Fruit fly (Drosophila melanogaster) whole organism, embryonic: Measurements from ENCODE around the gene GluProRS.
A peak's percentile ranks its signal among the peaks of the same experiment; 100 is the strongest.

Experiments used
- Atf3 ChIP-seq: fragments of 200-800 bp; sonication (Bioruptor generic); optimal IDR thresholded peaks from 3 replicates; lab custom pipeline; 2016; ENCODE audit warnings: missing biosample characterization, missing genetic modification characterization
- CG11456 ChIP-seq: fragments of 200-800 bp; sonication (Bioruptor generic); IDR thresholded peaks from 3 replicates; pipeline ENCODE4 v1.3.6; 2022; ENCODE audit warnings: missing biosample characterization, missing genetic modification characterization
- CG12942 ChIP-seq: fragments of 200-800 bp; sonication (Bioruptor generic); optimal IDR thresholded peaks from 3 replicates; lab custom pipeline; 2016; ENCODE audit warnings: missing biosample characterization, missing genetic modification characterization
- CG13894 ChIP-seq: fragments of 200-800 bp; sonication (Bioruptor generic); optimal IDR thresholded peaks from 3 replicates; lab custom pipeline; 2018; ENCODE audit warnings: missing biosample characterization, mild to moderate bottlenecking, missing genetic modification characterization, moderate library complexity
- CG17359 ChIP-seq: fragments of 200-800 bp; sonication (Bioruptor generic); optimal IDR thresholded peaks from 3 replicates; lab custom pipeline; 2018; ENCODE audit warnings: missing biosample characterization, mild to moderate bottlenecking, missing genetic modification characterization, moderate library complexity
- CG31224 ChIP-seq: fragments of 200-800 bp; sonication (Bioruptor generic); IDR thresholded peaks from 2 replicates; pipeline ENCODE4 v1.3.6; 2022; ENCODE audit warnings: missing biosample characterization, missing genetic modification characterization
- CG34224 ChIP-seq: fragments of 200-800 bp; sonication (Bioruptor generic); IDR thresholded peaks from 3 replicates; pipeline ENCODE4 v1.3.6; 2022; ENCODE audit warnings: missing biosample characterization, missing genetic modification characterization; ENCODE audit not compliant: partially characterized antibody
- CG34422 ChIP-seq: fragments of 200-800 bp; sonication (Bioruptor generic); IDR thresholded peaks from 3 replicates; pipeline ENCODE4 v1.3.6; 2022; ENCODE audit warnings: missing biosample characterization, missing genetic modification characterization
- CG3838 ChIP-seq: fragments of 200-800 bp; sonication (Bioruptor generic); optimal IDR thresholded peaks from 3 replicates; lab custom pipeline; 2016; ENCODE audit warnings: missing biosample characterization, missing genetic modification characterization
- CG3995 ChIP-seq: fragments of 200-800 bp; sonication (Bioruptor generic); optimal IDR thresholded peaks from 3 replicates; lab custom pipeline; 2016; ENCODE audit warnings: missing biosample characterization, missing genetic modification characterization
- CG4404 ChIP-seq: fragments of 200-800 bp; sonication (Bioruptor generic); IDR thresholded peaks from 2 replicates; pipeline ENCODE4 v1.3.6; 2022; ENCODE audit warnings: missing biosample characterization, missing genetic modification characterization
- CG6689 ChIP-seq: fragments of 200-800 bp; sonication (Bioruptor generic); IDR thresholded peaks from 2 replicates; pipeline ENCODE4 v1.3.6; 2022; ENCODE audit warnings: missing biosample characterization, missing genetic modification characterization
- CG7357 ChIP-seq: fragments of 200-800 bp; sonication (Bioruptor generic); IDR thresholded peaks from 3 replicates; pipeline ENCODE4 v1.3.6; 2022; ENCODE audit warnings: missing biosample characterization, missing genetic modification characterization
- D ChIP-seq, 2 experiments: fragments of 200-800 bp in 1 of 2; fragments of >200 bp in 1 of 2; sonication (Bioruptor generic) in 1 of 2; optimal IDR thresholded peaks; 2 replicates in 1 of 2; 3 replicates in 1 of 2; lab custom pipeline; 2017; ENCODE audit warnings: mild to moderate bottlenecking in 1 of 2, missing biosample characterization in 1 of 2, missing genetic modification characterization in 1 of 2, missing genetic modification reagents in 1 of 2
- Dip3 ChIP-seq: fragments of 200-800 bp; sonication (Bioruptor generic); optimal IDR thresholded peaks from 3 replicates; lab custom pipeline; 2016; ENCODE audit warnings: missing biosample characterization, missing genetic modification characterization
- Dll ChIP-seq: fragments of 200-800 bp; sonication (Bioruptor generic); IDR thresholded peaks from 4 replicates; pipeline ENCODE4 v1.3.6; 2022; ENCODE audit warnings: missing biosample characterization, missing genetic modification characterization; ENCODE audit not compliant: partially characterized antibody
- Doc3 ChIP-seq: fragments of 200-800 bp; sonication (Bioruptor generic); IDR thresholded peaks from 3 replicates; pipeline ENCODE4 v1.3.6; 2022; ENCODE audit warnings: missing biosample characterization, missing genetic modification characterization; ENCODE audit not compliant: partially characterized antibody
- Dref ChIP-seq: fragments of 200-800 bp; sonication (Bioruptor generic); IDR thresholded peaks from 2 replicates; pipeline ENCODE4 v1.3.6; 2022; ENCODE audit warnings: missing biosample characterization, missing genetic modification characterization
- Drgx ChIP-seq: fragments of 200-800 bp; sonication (Bioruptor generic); IDR thresholded peaks from 2 replicates; pipeline ENCODE4 v1.3.6; 2022; ENCODE audit warnings: missing biosample characterization, missing genetic modification characterization
- E2f1 ChIP-seq: fragments of 200-800 bp; sonication (Bioruptor generic); IDR thresholded peaks from 2 replicates; pipeline ENCODE4 v1.3.6; 2022; ENCODE audit warnings: missing biosample characterization, missing genetic modification characterization
- Fer3 ChIP-seq: fragments of 200-800 bp; sonication (Bioruptor generic); optimal IDR thresholded peaks from 2 replicates; lab custom pipeline; 2018; ENCODE audit warnings: missing biosample characterization, mild to moderate bottlenecking, missing genetic modification characterization, moderate library complexity
- H15 ChIP-seq: fragments of 200-800 bp; sonication (Bioruptor generic); IDR thresholded peaks from 3 replicates; pipeline ENCODE4 v1.3.6; 2022; ENCODE audit warnings: missing biosample characterization, missing genetic modification characterization
- HLH54F ChIP-seq: fragments of 200-800 bp; sonication (Bioruptor generic); optimal IDR thresholded peaks from 3 replicates; lab custom pipeline; 2016; ENCODE audit warnings: missing biosample characterization, missing genetic modification characterization
- Hmr ChIP-seq: fragments of 200-800 bp; sonication (Bioruptor generic); optimal IDR thresholded peaks from 3 replicates; lab custom pipeline; 2017; ENCODE audit warnings: mild to moderate bottlenecking, missing biosample characterization, missing genetic modification reagents, missing genetic modification characterization
- Hr39 ChIP-seq: fragments of >200 bp; optimal IDR thresholded peaks from 2 replicates; lab custom pipeline; 2017
- Nf-YB ChIP-seq: fragments of 200-800 bp; sonication (Bioruptor generic); optimal IDR thresholded peaks from 3 replicates; lab custom pipeline; 2019; ENCODE audit warnings: missing biosample characterization, mild to moderate bottlenecking, missing genetic modification characterization, moderate library complexity
- Side ChIP-seq: fragments of 200-800 bp; sonication (Bioruptor generic); optimal IDR thresholded peaks from 2 replicates; lab custom pipeline; 2016; ENCODE audit warnings: missing biosample characterization, missing genetic modification characterization
- Taf1 ChIP-seq: fragments of 200-800 bp; sonication (Bioruptor generic); IDR thresholded peaks from 2 replicates; pipeline ENCODE4 v1.3.6; 2022; ENCODE audit warnings: missing biosample characterization, missing genetic modification characterization
- amos ChIP-seq: fragments of 200-800 bp; sonication (Bioruptor generic); IDR thresholded peaks from 2 replicates; pipeline ENCODE4 v1.3.6; 2022; ENCODE audit warnings: missing biosample characterization, missing genetic modification characterization; ENCODE audit not compliant: partially characterized antibody
- bcd ChIP-seq: fragments of 200-800 bp; sonication (Bioruptor generic); optimal IDR thresholded peaks from 2 replicates; lab custom pipeline; 2017; ENCODE audit warnings: missing biosample characterization, mild to moderate bottlenecking, missing genetic modification characterization
- bsh ChIP-seq, 2 experiments: fragments of 200-800 bp; sonication (Bioruptor generic); optimal IDR thresholded peaks; 2 replicates each; lab custom pipeline; 2017 to 2018; ENCODE audit warnings: mild to moderate bottlenecking in 2 of 2, missing biosample characterization in 2 of 2, missing genetic modification characterization in 2 of 2, moderate library complexity in 1 of 2
- crol ChIP-seq: fragments of 200-800 bp; sonication (Bioruptor generic); IDR thresholded peaks from 2 replicates; pipeline ENCODE4 v1.3.6; 2022; ENCODE audit warnings: missing biosample characterization, missing genetic modification characterization
- emc ChIP-seq: fragments of 200-800 bp; sonication (Bioruptor generic); optimal IDR thresholded peaks from 2 replicates; lab custom pipeline; 2016; ENCODE audit warnings: missing biosample characterization, missing genetic modification characterization
- en ChIP-seq: fragments of 200-800 bp; sonication (Bioruptor generic); optimal IDR thresholded peaks from 2 replicates; lab custom pipeline; 2016; ENCODE audit warnings: missing biosample characterization, missing genetic modification characterization
- fu2 ChIP-seq: fragments of 200-800 bp; sonication (Bioruptor generic); optimal IDR thresholded peaks from 2 replicates; lab custom pipeline; 2016; ENCODE audit warnings: missing biosample characterization, missing genetic modification characterization
- gcm ChIP-seq: fragments of 200-800 bp; sonication (Bioruptor generic); optimal IDR thresholded peaks from 2 replicates; lab custom pipeline; 2019; ENCODE audit warnings: missing biosample characterization, mild to moderate bottlenecking, missing genetic modification characterization, moderate library complexity
- gcm2 ChIP-seq: fragments of 200-800 bp; sonication (Bioruptor generic); optimal IDR thresholded peaks from 2 replicates; lab custom pipeline; 2016; ENCODE audit warnings: missing biosample characterization, missing genetic modification characterization
- grau ChIP-seq: fragments of 200-800 bp; optimal IDR thresholded peaks from 3 replicates; lab custom pipeline; 2019; ENCODE audit warnings: missing biosample characterization, mild to moderate bottlenecking, missing genetic modification characterization, moderate library complexity
- gsb ChIP-seq: fragments of 200-800 bp; sonication (Bioruptor generic); IDR thresholded peaks from 2 replicates; pipeline ENCODE4 v1.3.6; 2022; ENCODE audit warnings: missing biosample characterization, missing genetic modification characterization
- gsb-n ChIP-seq: fragments of 200-800 bp; sonication (Bioruptor generic); optimal IDR thresholded peaks from 3 replicates; lab custom pipeline; 2018; ENCODE audit warnings: missing biosample characterization, mild to moderate bottlenecking, missing genetic modification characterization
- knrl ChIP-seq: fragments of 200-800 bp; sonication (Bioruptor generic); IDR thresholded peaks from 3 replicates; pipeline ENCODE4 v1.3.6; 2022; ENCODE audit warnings: missing biosample characterization, missing genetic modification characterization; ENCODE audit not compliant: partially characterized antibody
- lilli ChIP-seq: fragments of 200-800 bp; sonication (Bioruptor generic); optimal IDR thresholded peaks from 3 replicates; lab custom pipeline; 2016; ENCODE audit warnings: missing biosample characterization, missing genetic modification characterization
- pita ChIP-seq: fragments of 200-800 bp; sonication (Bioruptor generic); optimal IDR thresholded peaks from 2 replicates; lab custom pipeline; 2017; ENCODE audit warnings: missing biosample characterization, mild to moderate bottlenecking, missing genetic modification characterization
- pum ChIP-seq: fragments of 200-800 bp; sonication (Bioruptor generic); optimal IDR thresholded peaks from 2 replicates; lab custom pipeline; 2016; ENCODE audit warnings: missing biosample characterization, missing genetic modification characterization
- sens ChIP-seq: fragments of 200-800 bp; sonication (Bioruptor generic); peaks from one replicate; lab custom pipeline; 2016; ENCODE audit warnings: missing biosample characterization, missing genetic modification characterization
- sisA ChIP-seq: fragments of 200-800 bp; sonication (Bioruptor generic); IDR thresholded peaks from 2 replicates; pipeline ENCODE4 v1.3.6; 2022; ENCODE audit warnings: missing biosample characterization, missing genetic modification characterization
- slbo ChIP-seq: fragments of 200-800 bp; sonication (Bioruptor generic); IDR thresholded peaks from 2 replicates; pipeline ENCODE4 v1.3.6; 2022; ENCODE audit warnings: missing biosample characterization, missing genetic modification characterization
- so ChIP-seq: fragments of 200-800 bp; sonication (Bioruptor generic); IDR thresholded peaks from 3 replicates; pipeline ENCODE4 v1.3.6; 2022; ENCODE audit warnings: missing biosample characterization, missing genetic modification characterization
- toy ChIP-seq: fragments of 200-800 bp; sonication (Bioruptor generic); IDR thresholded peaks from 2 replicates; pipeline ENCODE4 v1.3.6; 2022; ENCODE audit warnings: missing biosample characterization, missing genetic modification characterization
- ttk ChIP-seq: fragments of 200-800 bp; sonication (Bioruptor generic); IDR thresholded peaks from 2 replicates; pipeline ENCODE4 v2.1.2; 2022; ENCODE audit warnings: missing biosample characterization, missing genetic modification characterization
- unc-4 ChIP-seq: fragments of 200-800 bp; sonication (Bioruptor generic); IDR thresholded peaks from 2 replicates; pipeline ENCODE4 v1.3.6; 2022; ENCODE audit warnings: missing biosample characterization, missing genetic modification characterization; ENCODE audit not compliant: partially characterized antibody
- wor ChIP-seq: fragments of 200-800 bp; sonication (Bioruptor generic); IDR thresholded peaks from 2 replicates; pipeline ENCODE4 v1.3.6; 2022; ENCODE audit warnings: missing biosample characterization, missing genetic modification characterization

GluProRS gene

DNA sequence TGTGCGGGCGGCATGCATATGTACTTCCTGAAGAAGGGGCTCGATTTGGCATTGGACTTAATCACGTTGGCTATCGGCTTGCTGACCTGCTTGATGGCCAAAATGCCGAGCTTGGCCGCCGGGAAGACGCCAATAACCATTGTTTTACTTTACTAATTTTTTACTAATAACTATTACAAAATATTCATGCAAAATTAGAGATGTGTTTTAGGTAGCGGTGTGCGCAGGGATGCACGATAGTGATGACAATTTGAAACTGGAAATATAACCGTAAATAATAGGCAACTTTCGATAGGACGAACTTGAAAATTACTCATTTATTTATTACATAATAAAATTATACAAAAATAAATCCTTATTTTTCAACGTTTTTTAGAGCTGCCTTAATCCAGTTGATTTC, 30.8 kb downstream of the GluProRS start, which contains the start of gene CG13601 (continued):
- TF ChIP-seq Nf-YB (GFP tag; lab: Kevin White, UChicago): no peak
- no peak for TF ChIP-seq Hr39 (lab: Kevin White, UChicago)
- TF ChIP-seq Side (GFP tag; lab: Kevin White, UChicago): no peak
- peak; percentile 64; the same call in 2 of the 3 replicates for TF ChIP-seq CG11456
- TF ChIP-seq ttk (GFP tag; lab: Robert Waterston, UW): peak; percentile 38; the same call in 1 of the 2 replicates
- no peak for TF ChIP-seq CG3838 (GFP tag; lab: Kevin White, UChicago)
- TF ChIP-seq emc (GFP tag; lab: Kevin White, UChicago): no peak
- peak; percentile 55 for TF ChIP-seq sens (GFP tag; lab: Kevin White, UChicago)
- TF ChIP-seq CG6689: no peak
- no peak for TF ChIP-seq so
- no peak for TF ChIP-seq en (GFP tag; lab: Kevin White, UChicago)
- TF ChIP-seq Doc3: peak; percentile 87
- TF ChIP-seq E2f1 (GFP tag; lab: Robert Waterston, UW): no peak
- TF ChIP-seq D (optimal IDR thresholded peaks at IDR 0.05; lab: Kevin White, UChicago): no peak
- TF ChIP-seq D (GFP tag; optimal IDR thresholded peaks at IDR 0.05; lab: Kevin White, UChicago): no peak
- TF ChIP-seq grau (tag; lab: Kevin White, UChicago): peak; percentile 71
- no peak for TF ChIP-seq CG4404
- TF ChIP-seq slbo: peak; percentile 77
- TF ChIP-seq Dip3 (GFP tag; lab: Kevin White, UChicago): no peak
- TF ChIP-seq CG12942 (GFP tag; lab: Kevin White, UChicago): no peak
- TF ChIP-seq knrl (GFP tag; lab: Robert Waterston, UW): peak; percentile 84; the same call in 2 of the 3 replicates
- TF ChIP-seq Hmr (GFP tag; lab: Kevin White, UChicago): no peak
- TF ChIP-seq gcm (GFP tag; lab: Kevin White, UChicago): peak; percentile 4
- TF ChIP-seq gcm2 (GFP tag; lab: Kevin White, UChicago): no peak
- no peak for TF ChIP-seq Atf3
- TF ChIP-seq toy (GFP tag; lab: Robert Waterston, UW): no peak
- TF ChIP-seq Dref (GFP tag; lab: Robert Waterston, UW): peak; percentile 41; the same call in 1 of the 2 replicates
- TF ChIP-seq CG17359 (tag; lab: Kevin White, UChicago): peak; percentile 23
- TF ChIP-seq CG3995 (GFP tag; lab: Kevin White, UChicago): peak; percentile 24
- no peak for TF ChIP-seq H15
- peak; percentile 80 for TF ChIP-seq amos (GFP tag; lab: Robert Waterston, UW)
- peak; percentile 87 for TF ChIP-seq unc-4 (GFP tag; lab: Robert Waterston, UW)
- TF ChIP-seq Dll (GFP tag; lab: Robert Waterston, UW): peak; percentile 88
- 0 out of 2 replicates have a peak, but pooled peaks have one; percentile 19 for TF ChIP-seq Taf1 (GFP tag; lab: Robert Waterston, UW)
- peak; percentile 49; the same call in 1 of the 3 replicates for TF ChIP-seq CG34422 (GFP tag; lab: Robert Waterston, UW)
- TF ChIP-seq lilli (GFP tag; lab: Kevin White, UChicago): peak; percentile 45
- no peak for TF ChIP-seq crol (GFP tag; lab: Robert Waterston, UW)
- TF ChIP-seq CG34224 (GFP tag; lab: Robert Waterston, UW): peak; percentile 83
- TF ChIP-seq bsh (GFP tag; optimal IDR thresholded peaks at IDR 0.05; lab: Kevin White, UChicago): peak in 1 of 2 experiments; percentile 18
- peak; percentile 10 for TF ChIP-seq gsb-n (tag; lab: Kevin White, UChicago)
- peak; percentile 45 for TF ChIP-seq CG13894 (tag; lab: Kevin White, UChicago)
- TF ChIP-seq pum (GFP tag; lab: Kevin White, UChicago): no peak
- TF ChIP-seq HLH54F: no peak
- no peak for TF ChIP-seq CG31224 (GFP tag; lab: Robert Waterston, UW)
- no peak for TF ChIP-seq gsb (GFP tag; lab: Robert Waterston, UW)
- no peak for TF ChIP-seq fu2
- TF ChIP-seq bcd: no peak
- no peak for TF ChIP-seq Fer3 (tag; lab: Kevin White, UChicago)
- TF ChIP-seq sisA (GFP tag; lab: Robert Waterston, UW): no peak
- TF ChIP-seq pita: no peak
- no peak for TF ChIP-seq CG7357 (GFP tag; lab: Robert Waterston, UW)
- TF ChIP-seq Drgx (GFP tag; lab: Robert Waterston, UW): no peak
- TF ChIP-seq wor (GFP tag; lab: Robert Waterston, UW): no peak
